Worm (Caenorhabditis elegans) whole organism, L2 larva: ENCODE data around the gene K07F5.6.

Experiments used
- C34F6.9 ChIP-seq: fragments of 150-350 bp; optimal IDR thresholded peaks from 2 replicates; lab custom pipeline; 2014; ENCODE audit warnings: missing biosample characterization, missing genetic modification characterization
- F13H6.1 ChIP-seq: sonication (generic microtip); optimal IDR thresholded peaks from 2 replicates; lab custom pipeline; 2016; ENCODE audit warnings: missing genetic modification characterization, missing compliant biosample characterization
- R02D3.7 ChIP-seq: fragments of 150-350 bp; optimal IDR thresholded peaks from 2 replicates; lab custom pipeline; 2014; ENCODE audit warnings: missing biosample characterization, missing genetic modification characterization
- ZK546.5 ChIP-seq: sonication (generic microtip); optimal IDR thresholded peaks from 2 replicates; lab custom pipeline; 2017; ENCODE audit warnings: missing biosample characterization, missing genetic modification characterization
- alr-1 ChIP-seq: fragments of 150-350 bp; optimal IDR thresholded peaks from 2 replicates; lab custom pipeline; 2014; ENCODE audit warnings: missing biosample characterization, missing genetic modification characterization
- ama-1 ChIP-seq: fragments of 150-350 bp; optimal IDR thresholded peaks from 2 replicates; lab custom pipeline; 2018; ENCODE audit warnings: inconsistent platforms
- ceh-16 ChIP-seq: fragments of 150-350 bp; optimal IDR thresholded peaks from 2 replicates; lab custom pipeline; 2014; ENCODE audit warnings: missing biosample characterization, missing genetic modification characterization
- ceh-82 ChIP-seq: fragments of 150-350 bp; optimal IDR thresholded peaks from 2 replicates; lab custom pipeline; 2014; ENCODE audit warnings: missing biosample characterization, missing genetic modification characterization
- dmd-4 ChIP-seq: sonication (generic microtip); optimal IDR thresholded peaks from 2 replicates; lab custom pipeline; 2017; ENCODE audit warnings: missing biosample characterization, missing genetic modification characterization
- egl-27 ChIP-seq: sonication (generic microtip); optimal IDR thresholded peaks from 3 replicates; lab custom pipeline; 2017; ENCODE audit warnings: missing biosample characterization, missing genetic modification reagents, missing genetic modification characterization
- elt-1 ChIP-seq: fragments of 150-350 bp; optimal IDR thresholded peaks from 2 replicates; lab custom pipeline; 2014; ENCODE audit warnings: missing biosample characterization, missing genetic modification characterization
- fos-1 ChIP-seq: fragments of 150-350 bp; optimal IDR thresholded peaks from 2 replicates; lab custom pipeline; 2014; ENCODE audit warnings: missing biosample characterization, missing genetic modification characterization
- gmeb-1 ChIP-seq: fragments of 150-350 bp; optimal IDR thresholded peaks from 2 replicates; lab custom pipeline; 2014; ENCODE audit warnings: missing biosample characterization, missing genetic modification characterization
- lin-13 ChIP-seq: fragments of 150-350 bp; optimal IDR thresholded peaks from 2 replicates; lab custom pipeline; 2014; ENCODE audit warnings: missing biosample characterization, missing genetic modification reagents, missing genetic modification characterization
- lin-39 ChIP-seq: fragments of 150-350 bp; optimal IDR thresholded peaks from 2 replicates; lab custom pipeline; 2014; ENCODE audit warnings: missing biosample characterization, missing genetic modification reagents, missing genetic modification characterization
- lsy-2 ChIP-seq, 2 experiments: fragments of 150-350 bp in 1 of 2; sonication (generic microtip) in 1 of 2; optimal IDR thresholded peaks; 2 replicates each; lab custom pipeline; 2014 to 2017; ENCODE audit warnings: missing biosample characterization in 2 of 2, missing genetic modification characterization in 2 of 2
- mab-5 ChIP-seq: fragments of 150-350 bp; optimal IDR thresholded peaks from 2 replicates; lab custom pipeline; 2014; ENCODE audit warnings: missing biosample characterization, missing genetic modification characterization
- mdl-1 ChIP-seq, 2 experiments: fragments of 150-350 bp in 1 of 2; sonication (generic microtip) in 1 of 2; optimal IDR thresholded peaks; 2 replicates each; lab custom pipeline; 2017; ENCODE audit warnings: missing biosample characterization in 2 of 2, missing genetic modification characterization in 2 of 2
- nhr-11 ChIP-seq: fragments of 150-350 bp; optimal IDR thresholded peaks from 2 replicates; lab custom pipeline; 2014; ENCODE audit warnings: missing biosample characterization, missing genetic modification characterization
- nhr-12 ChIP-seq: fragments of 150-350 bp; optimal IDR thresholded peaks from 2 replicates; lab custom pipeline; 2014; ENCODE audit warnings: missing biosample characterization, missing genetic modification characterization
- nhr-129 ChIP-seq: fragments of 150-350 bp; optimal IDR thresholded peaks from 2 replicates; lab custom pipeline; 2014; ENCODE audit warnings: missing biosample characterization, missing genetic modification characterization
- nhr-21 ChIP-seq: fragments of 150-350 bp; optimal IDR thresholded peaks from 2 replicates; lab custom pipeline; 2014; ENCODE audit warnings: missing biosample characterization, missing genetic modification characterization
- nhr-23 ChIP-seq: fragments of 150-350 bp; optimal IDR thresholded peaks from 2 replicates; lab custom pipeline; 2014; ENCODE audit warnings: missing biosample characterization, missing genetic modification reagents, missing genetic modification characterization
- nhr-6 ChIP-seq: fragments of 150-350 bp; optimal IDR thresholded peaks from 2 replicates; lab custom pipeline; 2014; ENCODE audit warnings: missing biosample characterization, missing genetic modification characterization
- nhr-77 ChIP-seq: fragments of 150-350 bp; optimal IDR thresholded peaks from 2 replicates; lab custom pipeline; 2014; ENCODE audit warnings: missing biosample characterization, missing genetic modification characterization
- peb-1 ChIP-seq: fragments of 150-350 bp; optimal IDR thresholded peaks from 2 replicates; lab custom pipeline; 2014; ENCODE audit warnings: missing biosample characterization, missing genetic modification characterization
- sem-4 ChIP-seq: fragments of 150-350 bp; optimal IDR thresholded peaks from 2 replicates; lab custom pipeline; 2014; ENCODE audit warnings: missing biosample characterization, missing genetic modification reagents, missing genetic modification characterization
- skn-1 ChIP-seq: sonication (generic microtip); optimal IDR thresholded peaks from 2 replicates; lab custom pipeline; 2017; ENCODE audit warnings: missing biosample characterization, missing genetic modification characterization
- sma-3 ChIP-seq: sonication (generic microtip); optimal IDR thresholded peaks from 2 replicates; lab custom pipeline; 2016; ENCODE audit warnings: missing genetic modification reagents, missing genetic modification characterization, missing compliant biosample characterization
- sma-9 ChIP-seq, 2 experiments: fragments of 150-350 bp in 1 of 2; sonication (generic microtip) in 1 of 2; optimal IDR thresholded peaks; 2 replicates each; lab custom pipeline; 2014 to 2016; ENCODE audit warnings: missing genetic modification characterization in 2 of 2, mild to moderate bottlenecking in 1 of 2, missing biosample characterization in 1 of 2, missing compliant biosample characterization in 1 of 2, missing genetic modification reagents in 1 of 2, moderate library complexity in 1 of 2
- unc-39 ChIP-seq: fragments of 150-350 bp; optimal IDR thresholded peaks from 2 replicates; lab custom pipeline; 2014; ENCODE audit warnings: missing biosample characterization, missing genetic modification characterization
- unc-55 ChIP-seq: fragments of 150-350 bp; sonication (generic microtip); optimal IDR thresholded peaks from 3 replicates; lab custom pipeline; 2014; ENCODE audit warnings: missing biosample characterization, missing genetic modification reagents, missing genetic modification characterization
- unc-62 ChIP-seq: fragments of 150-350 bp; optimal IDR thresholded peaks from 2 replicates; lab custom pipeline; 2014; ENCODE audit warnings: missing biosample characterization, missing genetic modification reagents, missing genetic modification characterization
- ztf-1 ChIP-seq: fragments of 200-800 bp; sonication (Bioruptor generic); conservative IDR thresholded peaks from 2 replicates; pipeline ENCODE4 v1.3.6; 2022; ENCODE audit warnings: missing genetic modification characterization, missing compliant biosample characterization
- ztf-11 ChIP-seq: sonication (generic microtip); optimal IDR thresholded peaks from 2 replicates; lab custom pipeline; 2017; ENCODE audit warnings: missing biosample characterization, missing genetic modification characterization
- ztf-4 ChIP-seq: fragments of 150-350 bp; optimal IDR thresholded peaks from 2 replicates; lab custom pipeline; 2014; ENCODE audit warnings: missing biosample characterization, missing genetic modification characterization

K07F5.6 gene

ce11 chrIV:9799664-9800063, 46.8 kb downstream of the K07F5.6 start:
- TF ChIP-seq nhr-6 (tag; lab: Kevin White, UChicago), result no peak
- peak; percentile 14 for TF ChIP-seq sma-9 (GFP tag; optimal IDR thresholded peaks at IDR 0.05; lab: Kevin White, UChicago)
- no peak for TF ChIP-seq sma-9 (tag; optimal IDR thresholded peaks at IDR 0.05; lab: Kevin White, UChicago)
- no peak for TF ChIP-seq unc-39 (tag; lab: Kevin White, UChicago)
- TF ChIP-seq C34F6.9, result no peak
- no peak for TF ChIP-seq ztf-1 (GFP tag; lab: Robert Waterston, UW)

ce11 chrIV:9799129-9799528, 47.3 kb downstream of the K07F5.6 start, which contains the start of gene fat-4:
Gene fat-4 (plus strand): TSS chrIV:9799429.
- TF ChIP-seq elt-1 (tag; lab: Kevin White, UChicago), result no peak
- TF ChIP-seq unc-55 (GFP tag; lab: Kevin White, UChicago), result no peak
- TF ChIP-seq alr-1 (tag; lab: Kevin White, UChicago), result no peak
- no peak for TF ChIP-seq nhr-12
- TF ChIP-seq lin-39 (tag; lab: Kevin White, UChicago), result no peak
- TF ChIP-seq unc-62 (GFP tag; lab: Kevin White, UChicago), result no peak
- no peak for TF ChIP-seq R02D3.7 (tag; lab: Kevin White, UChicago)
- no peak for TF ChIP-seq mab-5 (tag; lab: Kevin White, UChicago)
- no peak for TF ChIP-seq nhr-23 (tag; lab: Kevin White, UChicago)
- TF ChIP-seq egl-27 (tag; lab: Kevin White, UChicago), result no peak
- TF ChIP-seq ama-1 (lab: Kevin White, UChicago), result no peak
- no peak for TF ChIP-seq dmd-4 (tag; lab: Kevin White, UChicago)
- TF ChIP-seq skn-1 (tag; lab: Kevin White, UChicago), result no peak
- no peak for TF ChIP-seq mdl-1 (tag; optimal IDR thresholded peaks at IDR 0.05; lab: Kevin White, UChicago)
- TF ChIP-seq, all 48 proteins: peak for 0

ce11 chrIV:9798307-9798706, 48.2 kb downstream of the K07F5.6 start:
- TF ChIP-seq elt-1 (tag; lab: Kevin White, UChicago) (no peak), ceh-82 (tag; lab: Kevin White, UChicago) (no peak), C34F6.9 (peak; percentile 17), sma-9 (GFP tag; optimal IDR thresholded peaks at IDR 0.05; lab: Kevin White, UChicago) (peak; percentile 17), sma-9 (tag; optimal IDR thresholded peaks at IDR 0.05; lab: Kevin White, UChicago) (no peak), gmeb-1 (tag; lab: Kevin White, UChicago) (no peak), ztf-11 (tag; lab: Kevin White, UChicago) (no peak), sma-3 (GFP tag; lab: Kevin White, UChicago) (no peak), dmd-4 (tag; lab: Kevin White, UChicago) (no peak), ztf-1 (GFP tag; lab: Robert Waterston, UW) (no peak)

ce11 chrIV:9797304-9798003, 49.0 kb downstream of the K07F5.6 start, which contains the start of gene T13F2.2:
Gene T13F2.2 (minus strand): TSS chrIV:9797354.
- TF ChIP-seq sma-9 (GFP tag; optimal IDR thresholded peaks at IDR 0.05; lab: Kevin White, UChicago) (peak; percentile 33), sma-9 (tag; optimal IDR thresholded peaks at IDR 0.05; lab: Kevin White, UChicago) (no peak), sma-3 (GFP tag; lab: Kevin White, UChicago) (no peak), nhr-21 (tag; lab: Kevin White, UChicago) (no peak), elt-1 (tag; lab: Kevin White, UChicago) (no peak), ztf-4 (tag; lab: Kevin White, UChicago) (no peak), nhr-12 (no peak), unc-39 (tag; lab: Kevin White, UChicago) (no peak), F13H6.1 (tag; lab: Kevin White, UChicago) (peak; percentile 12), ceh-16 (no peak), sem-4 (tag; lab: Kevin White, UChicago) (no peak), mab-5 (tag; lab: Kevin White, UChicago) (no peak), ceh-82 (tag; lab: Kevin White, UChicago) (no peak), nhr-77 (tag; lab: Kevin White, UChicago) (no peak), ztf-11 (tag; lab: Kevin White, UChicago) (no peak), nhr-6 (tag; lab: Kevin White, UChicago) (no peak), fos-1 (tag; lab: Kevin White, UChicago) (peak; percentile 51), lsy-2 (tag; optimal IDR thresholded peaks at IDR 0.05; lab: Kevin White, UChicago) (peak in 1 of 2 experiments; percentile 22), nhr-11 (no peak), nhr-129 (no peak), gmeb-1 (tag; lab: Kevin White, UChicago) (no peak), C34F6.9 (peak; percentile 8), ZK546.5 (no peak), unc-55 (GFP tag; lab: Kevin White, UChicago) (no peak), ztf-1 (GFP tag; lab: Robert Waterston, UW) (no peak), peb-1 (tag; lab: Kevin White, UChicago) (no peak), lin-13 (GFP tag; lab: Kevin White, UChicago) (no peak)
- TF ChIP-seq, all 48 proteins: peak for 5
